Worm (Caenorhabditis elegans): ENCODE data around the gene sod-3.

ce11 chrX:17093199-17093598 lies 646 bp downstream of the sod-3 start, which contains the start of gene C08A9.3:
- TF ChIP-seq drap-1 (GFP tag; optimal IDR thresholded peaks at IDR 0.05) (no peak), nhr-76 (tag; optimal IDR thresholded peaks at IDR 0.05) (no peak), ztf-11 (tag; optimal IDR thresholded peaks at IDR 0.05) (no peak), bed-3 (GFP tag; optimal IDR thresholded peaks at IDR 0.05) (no peak)
